Worm (Caenorhabditis elegans): ENCODE measurements around the gene C45B11.5.

- TF ChIP-seq flt-1 (GFP tag; IDR thresholded peaks at IDR 0.05) (no peak), klf-2 (GFP tag; conservative IDR thresholded peaks at IDR 0.05) (no peak), T22C8.4 (GFP tag; IDR thresholded peaks at IDR 0.05) (no peak)
Measured at ce11 chrV:11056484-11056883, 14.9 kb downstream of the C45B11.5 start.
